Worm (Caenorhabditis elegans) whole organism, L1 larva: ENCODE data around the gene sam-4.

Experiments
- C34B4.2 ChIP-seq: sonication (generic microtip); optimal IDR thresholded peaks from 2 replicates; lab custom pipeline; 2017; ENCODE audit warnings: mild to moderate bottlenecking, missing genetic modification characterization, missing compliant biosample characterization
- F16B12.6 ChIP-seq: fragments of 150-350 bp; optimal IDR thresholded peaks from 2 replicates; lab custom pipeline; 2014; ENCODE audit warnings: missing biosample characterization, missing genetic modification characterization
- Y116A8C.19 ChIP-seq: sonication (generic microtip); optimal IDR thresholded peaks from 2 replicates; lab custom pipeline; 2016; ENCODE audit warnings: missing compliant biosample characterization, missing genetic modification characterization, borderline replicate concordance
- aly-2 ChIP-seq: fragments of 150-350 bp; optimal IDR thresholded peaks from 2 replicates; lab custom pipeline; 2014; ENCODE audit warnings: missing biosample characterization, missing genetic modification characterization
- blmp-1 ChIP-seq: fragments of 150-350 bp; optimal IDR thresholded peaks from 2 replicates; lab custom pipeline; 2014; ENCODE audit warnings: missing biosample characterization, missing genetic modification characterization
- ceh-63 ChIP-seq: fragments of 200-800 bp; sonication (Bioruptor generic); optimal IDR thresholded peaks from 2 replicates; lab custom pipeline; 2018; ENCODE audit warnings: mild to moderate bottlenecking, missing genetic modification characterization, missing compliant biosample characterization
- ceh-90 ChIP-seq: sonication (generic microtip); optimal IDR thresholded peaks from 2 replicates; lab custom pipeline; 2016; ENCODE audit warnings: missing genetic modification characterization, missing compliant biosample characterization
- ces-1 ChIP-seq: fragments of 150-350 bp; optimal IDR thresholded peaks from 2 replicates; lab custom pipeline; 2014; ENCODE audit warnings: missing biosample characterization, missing genetic modification reagents, missing genetic modification characterization
- dsc-1 ChIP-seq: sonication (generic microtip); optimal IDR thresholded peaks from 2 replicates; lab custom pipeline; 2016; ENCODE audit warnings: mild to moderate bottlenecking, missing genetic modification characterization, missing compliant biosample characterization
- efl-1 ChIP-seq, 4 experiments: fragments of 150-350 bp; optimal IDR thresholded peaks in 3 of 4; peaks in 1 of 4; 1 replicate in 1 of 4; 2 replicates in 3 of 4; lab custom pipeline; 2014; ENCODE audit warnings: missing biosample characterization in 2 of 4, missing genetic modification characterization in 2 of 4, missing genetic modification reagents in 2 of 4
- egl-13 ChIP-seq: sonication (generic microtip); optimal IDR thresholded peaks from 2 replicates; lab custom pipeline; 2016; ENCODE audit warnings: missing genotype, missing genetic modification reagents, missing genetic modification characterization, missing compliant biosample characterization
- egl-27 ChIP-seq, 2 experiments: fragments of 150-350 bp in 1 of 2; sonication (generic microtip); optimal IDR thresholded peaks; 3 replicates each; lab custom pipeline; 2017 to 2018; ENCODE audit warnings: missing biosample characterization in 2 of 2, missing genetic modification characterization in 2 of 2, missing genetic modification reagents in 2 of 2
- elt-3 ChIP-seq, 6 experiments: fragments of 150-350 bp in 1 of 6; sonication (generic microtip); optimal IDR thresholded peaks; 2 replicates each; lab custom pipeline; 2017 to 2018; ENCODE audit warnings: missing biosample characterization in 6 of 6, missing genetic modification characterization in 6 of 6, inconsistent platforms in 1 of 6
- fkh-8 ChIP-seq: sonication (generic microtip); optimal IDR thresholded peaks from 2 replicates; lab custom pipeline; 2016; ENCODE audit warnings: mild to moderate bottlenecking, missing genetic modification characterization, missing compliant biosample characterization
- irx-1 ChIP-seq: sonication (generic microtip); optimal IDR thresholded peaks from 2 replicates; lab custom pipeline; 2016; ENCODE audit warnings: missing genetic modification characterization, missing compliant biosample characterization
- isw-1 ChIP-seq: fragments of 200-800 bp; sonication (Bioruptor generic); IDR thresholded peaks from 2 replicates; pipeline ENCODE4 v1.3.6; 2022; ENCODE audit warnings: missing genetic modification characterization, missing compliant biosample characterization
- lin-13 ChIP-seq: fragments of 150-350 bp; optimal IDR thresholded peaks from 2 replicates; lab custom pipeline; 2014; ENCODE audit warnings: missing biosample characterization, missing genetic modification reagents, missing genetic modification characterization
- lin-14 ChIP-seq: fragments of 200-800 bp; sonication (Bioruptor generic); optimal IDR thresholded peaks from 2 replicates; lab custom pipeline; 2018; ENCODE audit warnings: mild to moderate bottlenecking, missing genetic modification characterization, moderate library complexity, missing compliant biosample characterization
- lin-15B ChIP-seq: fragments of 150-350 bp; sonication (generic microtip); optimal IDR thresholded peaks from 3 replicates; lab custom pipeline; 2014; ENCODE audit warnings: missing biosample characterization, missing genetic modification characterization
- lin-35 ChIP-seq, 2 experiments: fragments of 150-350 bp; optimal IDR thresholded peaks; 2 replicates each; lab custom pipeline; 2014; ENCODE audit warnings: missing biosample characterization in 2 of 2, missing genetic modification characterization in 2 of 2, missing genetic modification reagents in 2 of 2
- lin-39 ChIP-seq: fragments of 150-350 bp; optimal IDR thresholded peaks from 2 replicates; lab custom pipeline; 2014; ENCODE audit warnings: missing biosample characterization, missing genetic modification reagents, missing genetic modification characterization
- lir-3 ChIP-seq: sonication (generic microtip); optimal IDR thresholded peaks from 2 replicates; lab custom pipeline; 2016; ENCODE audit warnings: mild to moderate bottlenecking, missing genetic modification characterization, moderate library complexity, missing compliant biosample characterization; ENCODE audit not compliant: poor library complexity
- mdl-1 ChIP-seq, 2 experiments: fragments of 150-350 bp; optimal IDR thresholded peaks; 2 replicates each; lab custom pipeline; 2014 to 2017; ENCODE audit warnings: missing biosample characterization in 2 of 2, missing genetic modification characterization in 2 of 2, inconsistent platforms in 1 of 2
- nhr-12 ChIP-seq: sonication (generic microtip); optimal IDR thresholded peaks from 2 replicates; lab custom pipeline; 2017; ENCODE audit warnings: missing biosample characterization, missing genetic modification characterization
- nhr-19 ChIP-seq: fragments of 200-800 bp; sonication (Bioruptor generic); conservative IDR thresholded peaks from 2 replicates; pipeline ENCODE4 v1.3.6; 2022; ENCODE audit warnings: missing genetic modification characterization, missing compliant biosample characterization
- nhr-20 ChIP-seq: sonication (generic microtip); optimal IDR thresholded peaks from 2 replicates; lab custom pipeline; 2016; ENCODE audit warnings: mild to moderate bottlenecking, missing genetic modification characterization, missing compliant biosample characterization
- nhr-47 ChIP-seq: sonication (generic microtip); optimal IDR thresholded peaks from 2 replicates; lab custom pipeline; 2016; ENCODE audit warnings: mild to moderate bottlenecking, missing genetic modification characterization, moderate library complexity, missing compliant biosample characterization
- nhr-71 ChIP-seq: sonication (generic microtip); optimal IDR thresholded peaks from 2 replicates; lab custom pipeline; 2016; ENCODE audit warnings: mild to moderate bottlenecking, missing genetic modification characterization, moderate library complexity, missing compliant biosample characterization
- nhr-90 ChIP-seq: sonication (generic microtip); optimal IDR thresholded peaks from 2 replicates; lab custom pipeline; 2016; ENCODE audit warnings: mild to moderate bottlenecking, missing genetic modification characterization, missing compliant biosample characterization; ENCODE audit not compliant: poor library complexity
- pqm-1 ChIP-seq: sonication (generic microtip); optimal IDR thresholded peaks from 3 replicates; lab custom pipeline; 2017; ENCODE audit warnings: missing biosample characterization, missing genetic modification characterization
- skn-1 ChIP-seq: fragments of 150-350 bp; optimal IDR thresholded peaks from 2 replicates; lab custom pipeline; 2014; ENCODE audit warnings: missing biosample characterization, missing genetic modification characterization
- snu-23 ChIP-seq: sonication (generic microtip); optimal IDR thresholded peaks from 2 replicates; lab custom pipeline; 2016; ENCODE audit warnings: missing genetic modification characterization, missing compliant biosample characterization
- sox-4 ChIP-seq: sonication (generic microtip); optimal IDR thresholded peaks from 2 replicates; lab custom pipeline; 2016; ENCODE audit warnings: missing genetic modification characterization, missing compliant biosample characterization
- sptf-1 ChIP-seq: fragments of 150-350 bp; optimal IDR thresholded peaks from 2 replicates; lab custom pipeline; 2014; ENCODE audit warnings: missing biosample characterization, missing genetic modification characterization
- swsn-7 ChIP-seq: sonication (generic microtip); optimal IDR thresholded peaks from 2 replicates; lab custom pipeline; 2016; ENCODE audit warnings: missing genetic modification characterization, missing compliant biosample characterization
- tbx-2 ChIP-seq: sonication (generic microtip); optimal IDR thresholded peaks from 2 replicates; lab custom pipeline; 2016; ENCODE audit warnings: missing genetic modification characterization, missing compliant biosample characterization
- unc-130 ChIP-seq: fragments of 150-350 bp; optimal IDR thresholded peaks from 2 replicates; lab custom pipeline; 2017; ENCODE audit warnings: missing biosample characterization, missing genetic modification characterization, inconsistent platforms
- unc-86 ChIP-seq: sonication (generic microtip); optimal IDR thresholded peaks from 2 replicates; lab custom pipeline; 2016; ENCODE audit warnings: missing genetic modification characterization, missing compliant biosample characterization
- unc-98 ChIP-seq: fragments of 200-800 bp; sonication (Bioruptor generic); IDR thresholded peaks from 2 replicates; pipeline ENCODE4 v1.3.6; 2022; ENCODE audit warnings: missing genetic modification characterization, missing compliant biosample characterization
- xbp-1 ChIP-seq: sonication (generic microtip); optimal IDR thresholded peaks from 2 replicates; lab custom pipeline; 2016; ENCODE audit warnings: missing genetic modification characterization, missing compliant biosample characterization
- zip-4 ChIP-seq: fragments of 200-800 bp; sonication (Bioruptor generic); optimal IDR thresholded peaks from 2 replicates; lab custom pipeline; 2018; ENCODE audit warnings: mild to moderate bottlenecking, missing genetic modification characterization, moderate library complexity, missing compliant biosample characterization
- ztf-11 ChIP-seq, 2 experiments: sonication (generic microtip); optimal IDR thresholded peaks; 2 replicates each; lab custom pipeline; 2016 to 2017; ENCODE audit warnings: missing genetic modification characterization in 2 of 2, missing biosample characterization in 1 of 2, missing compliant biosample characterization in 1 of 2
- ztf-4 ChIP-seq: fragments of 150-350 bp; optimal IDR thresholded peaks from 2 replicates; lab custom pipeline; 2014; ENCODE audit warnings: missing biosample characterization, missing genetic modification characterization

Gene sam-4

ce11 chrII:5648272-5648671 is 814 bp downstream of the sam-4 start, which contains the start of gene ddl-1:
Gene ddl-1, minus strand, starts transcription at chrII:5648372.
- no peak for TF ChIP-seq ceh-90
- no peak for TF ChIP-seq efl-1 (optimal IDR thresholded peaks at IDR 0.05; lab: Kevin White, UChicago)
- no peak for TF ChIP-seq efl-1 (GFP tag; optimal IDR thresholded peaks at IDR 0.05 in 1 of 2; lab: Kevin White, UChicago)
- no peak for TF ChIP-seq aly-2 (tag; lab: Kevin White, UChicago)
- no peak for TF ChIP-seq nhr-12
- no peak for TF ChIP-seq mdl-1 (tag; optimal IDR thresholded peaks at IDR 0.05; lab: Kevin White, UChicago)
- no peak for TF ChIP-seq elt-3 (tag; optimal IDR thresholded peaks at IDR 0.05; lab: Kevin White, UChicago)
- no peak for TF ChIP-seq snu-23 (GFP tag; lab: Kevin White, UChicago)
- TF ChIP-seq sptf-1 (tag; lab: Kevin White, UChicago): no peak
- no peak for TF ChIP-seq nhr-19
- TF ChIP-seq xbp-1 (tag; lab: Kevin White, UChicago): no peak
- no peak for TF ChIP-seq isw-1
- no peak for TF ChIP-seq ztf-4 (tag; lab: Kevin White, UChicago)
- TF ChIP-seq pqm-1 (tag; lab: Kevin White, UChicago): no peak

- TF ChIP-seq egl-13 (tag; lab: Kevin White, UChicago) (no peak), skn-1 (tag; lab: Kevin White, UChicago) (no peak), F16B12.6 (tag; lab: Kevin White, UChicago) (no peak), dsc-1 (no peak), mdl-1 (tag; optimal IDR thresholded peaks at IDR 0.05; lab: Kevin White, UChicago) (no peak), lin-35 (GFP tag; optimal IDR thresholded peaks at IDR 0.05; lab: Kevin White, UChicago) (no peak), fkh-8 (tag; lab: Kevin White, UChicago) (no peak)
These were observed 2.1 kb downstream of the sam-4 start, which contains the start of gene F59E12.9 for ce11 chrII:5646942-5647341. Gene F59E12.9, minus strand, starts transcription at chrII:5647042.

DNA sequence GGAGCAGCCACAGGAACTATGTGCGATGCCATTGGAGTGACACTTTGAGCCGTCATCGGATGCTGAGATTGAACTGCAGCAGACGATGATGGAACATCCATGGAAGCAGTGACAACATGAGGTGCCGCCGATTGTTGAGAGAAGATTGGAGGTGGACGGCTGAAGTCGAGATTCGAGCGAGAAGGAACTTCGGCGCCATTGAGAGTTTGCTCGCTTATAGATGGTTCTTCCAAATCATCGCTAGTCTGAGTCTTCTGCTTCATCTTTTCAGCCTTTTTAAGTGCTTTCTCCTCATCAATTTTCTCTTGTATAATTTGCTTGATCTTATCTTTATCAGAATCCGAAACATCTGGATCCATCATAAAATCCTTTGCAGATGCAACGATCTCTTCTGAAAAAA is 7.0 kb downstream of the sam-4 start:
- TF ChIP-seq pqm-1 (tag; lab: Kevin White, UChicago) (no peak), fkh-8 (tag; lab: Kevin White, UChicago) (no peak), zip-4 (GFP tag; lab: Kevin White, UChicago) (no peak), irx-1 (no peak), blmp-1 (tag; lab: Kevin White, UChicago) (no peak), ceh-63 (GFP tag; lab: Kevin White, UChicago) (no peak), ces-1 (GFP tag; lab: Kevin White, UChicago) (no peak), unc-130 (tag; lab: Kevin White, UChicago) (no peak), swsn-7 (tag; lab: Kevin White, UChicago) (no peak), ztf-11 (tag; optimal IDR thresholded peaks at IDR 0.05; lab: Kevin White, UChicago) (no peak), C34B4.2 (tag; lab: Kevin White, UChicago) (no peak), isw-1 (no peak), tbx-2 (tag; lab: Kevin White, UChicago) (no peak), nhr-90 (no peak), lin-14 (no peak), unc-86 (tag; lab: Kevin White, UChicago) (no peak), lin-13 (GFP tag; lab: Kevin White, UChicago) (no peak), lin-39 (tag; lab: Kevin White, UChicago) (no peak)

ce11 chrII:5640362-5641079 is 8.6 kb downstream of the sam-4 start:
- no peak for TF ChIP-seq nhr-20
- no peak for TF ChIP-seq irx-1
- no peak for TF ChIP-seq aly-2 (tag; lab: Kevin White, UChicago)
- TF ChIP-seq blmp-1 (tag; lab: Kevin White, UChicago): no peak
- no peak for TF ChIP-seq xbp-1 (tag; lab: Kevin White, UChicago)
- no peak for TF ChIP-seq sox-4 (tag; lab: Kevin White, UChicago)
- TF ChIP-seq lin-15B (tag; lab: Kevin White, UChicago): no peak
- no peak for TF ChIP-seq lir-3 (tag; lab: Kevin White, UChicago)
- no peak for TF ChIP-seq elt-3 (tag; optimal IDR thresholded peaks at IDR 0.05; lab: Kevin White, UChicago)
- no peak for TF ChIP-seq egl-27 (tag; optimal IDR thresholded peaks at IDR 0.05; lab: Kevin White, UChicago)
- no peak for TF ChIP-seq nhr-47 (tag; lab: Kevin White, UChicago)
- TF ChIP-seq mdl-1 (tag; optimal IDR thresholded peaks at IDR 0.05; lab: Kevin White, UChicago): no peak
- TF ChIP-seq unc-98 (GFP tag; lab: Robert Waterston, UW): no peak
- no peak for TF ChIP-seq pqm-1 (tag; lab: Kevin White, UChicago)
- no peak for TF ChIP-seq ces-1 (GFP tag; lab: Kevin White, UChicago)
- TF ChIP-seq lin-35 (GFP tag; optimal IDR thresholded peaks at IDR 0.05; lab: Kevin White, UChicago): no peak
- TF ChIP-seq ztf-11 (tag; optimal IDR thresholded peaks at IDR 0.05; lab: Kevin White, UChicago): no peak
- TF ChIP-seq Y116A8C.19: no peak
- TF ChIP-seq nhr-71: no peak
